Fruit fly (Drosophila melanogaster) whole organism, embryonic: ENCODE results near the gene Sec24CD.

Experiments
- Abd-B ChIP-seq: fragments of 200-800 bp; sonication (Bioruptor generic); optimal IDR thresholded peaks from 2 replicates; lab custom pipeline; 2018; ENCODE audit warnings: missing biosample characterization, mild to moderate bottlenecking, missing genetic modification characterization, moderate library complexity
- B-H2 ChIP-seq: fragments of 200-800 bp; sonication (Bioruptor generic); optimal IDR thresholded peaks from 2 replicates; lab custom pipeline; 2018; ENCODE audit warnings: missing biosample characterization, mild to moderate bottlenecking, missing genetic modification characterization
- CG12236 ChIP-seq: fragments of 200-800 bp; sonication (Bioruptor generic); optimal IDR thresholded peaks from 2 replicates; lab custom pipeline; 2016; ENCODE audit warnings: missing biosample characterization, missing genetic modification characterization
- CG12299 ChIP-seq: fragments of 200-800 bp; sonication (Bioruptor generic); optimal IDR thresholded peaks from 2 replicates; lab custom pipeline; 2018; ENCODE audit warnings: missing biosample characterization, mild to moderate bottlenecking, missing genetic modification characterization
- CG1233 ChIP-seq: fragments of 200-800 bp; sonication (Bioruptor generic); optimal IDR thresholded peaks from 4 replicates; lab custom pipeline; 2018; ENCODE audit warnings: missing biosample characterization, mild to moderate bottlenecking, missing genetic modification characterization
- CG12391 ChIP-seq: fragments of 200-800 bp; sonication (Bioruptor generic); optimal IDR thresholded peaks from 3 replicates; lab custom pipeline; 2018; ENCODE audit warnings: missing biosample characterization, mild to moderate bottlenecking, missing genetic modification characterization, moderate library complexity
- CG12659 ChIP-seq: fragments of 200-800 bp; sonication (Bioruptor generic); optimal IDR thresholded peaks from 3 replicates; lab custom pipeline; 2017; ENCODE audit warnings: mild to moderate bottlenecking, missing biosample characterization, missing genetic modification reagents, missing genetic modification characterization
- CG13894 ChIP-seq: fragments of 200-800 bp; sonication (Bioruptor generic); optimal IDR thresholded peaks from 3 replicates; lab custom pipeline; 2018; ENCODE audit warnings: missing biosample characterization, mild to moderate bottlenecking, missing genetic modification characterization, moderate library complexity
- CG15514 ChIP-seq: fragments of 200-800 bp; sonication (Bioruptor generic); optimal IDR thresholded peaks from 3 replicates; lab custom pipeline; 2017; ENCODE audit warnings: missing biosample characterization, missing genetic modification characterization, mild to moderate bottlenecking, moderate library complexity, missing genetic modification reagents
- CG17186 ChIP-seq: fragments of 200-800 bp; sonication (Bioruptor generic); optimal IDR thresholded peaks from 3 replicates; lab custom pipeline; 2017; ENCODE audit warnings: missing biosample characterization, missing genetic modification reagents, missing genetic modification characterization
- CG17385 ChIP-seq: fragments of 200-800 bp; sonication (Bioruptor generic); optimal IDR thresholded peaks from 3 replicates; lab custom pipeline; 2018; ENCODE audit warnings: missing biosample characterization, mild to moderate bottlenecking, missing genetic modification characterization
- CG1832 ChIP-seq: fragments of 200-800 bp; sonication (Bioruptor generic); optimal IDR thresholded peaks from 2 replicates; lab custom pipeline; 2017; ENCODE audit warnings: missing biosample characterization, mild to moderate bottlenecking, missing genetic modification characterization, inconsistent platforms
- CG2712 ChIP-seq: fragments of 200-800 bp; optimal IDR thresholded peaks from 3 replicates; lab custom pipeline; 2019; ENCODE audit warnings: missing biosample characterization, mild to moderate bottlenecking, missing genetic modification characterization, moderate library complexity
- CG3065 ChIP-seq: fragments of 200-800 bp; sonication (Bioruptor generic); optimal IDR thresholded peaks from 2 replicates; lab custom pipeline; 2016; ENCODE audit warnings: missing biosample characterization, missing genetic modification characterization
- CG3163 ChIP-seq: fragments of 200-800 bp; sonication (Bioruptor generic); optimal IDR thresholded peaks from 3 replicates; lab custom pipeline; 2016; ENCODE audit warnings: missing biosample characterization, missing genetic modification characterization
- CG32772 ChIP-seq: fragments of 200-800 bp; sonication (Bioruptor generic); IDR thresholded peaks from 2 replicates; pipeline ENCODE4 v1.3.6; 2022; ENCODE audit warnings: missing biosample characterization, missing genetic modification characterization
- CG3281 ChIP-seq: fragments of 200-800 bp; sonication (Bioruptor generic); optimal IDR thresholded peaks from 3 replicates; lab custom pipeline; 2017; ENCODE audit warnings: missing biosample characterization, mild to moderate bottlenecking, missing genetic modification characterization
- CG6254 ChIP-seq: fragments of 200-800 bp; sonication (Bioruptor generic); optimal IDR thresholded peaks from 3 replicates; lab custom pipeline; 2017; ENCODE audit warnings: mild to moderate bottlenecking, missing biosample characterization, missing genetic modification reagents, missing genetic modification characterization
- CG6813 ChIP-seq: fragments of 200-800 bp; sonication (Bioruptor generic); optimal IDR thresholded peaks from 2 replicates; lab custom pipeline; 2017; ENCODE audit warnings: missing biosample characterization, missing genetic modification characterization, mild to moderate bottlenecking, moderate library complexity, missing genetic modification reagents
- CG6854 ChIP-seq: fragments of 200-800 bp; sonication (Bioruptor generic); optimal IDR thresholded peaks from 3 replicates; lab custom pipeline; 2017; ENCODE audit warnings: missing biosample characterization, mild to moderate bottlenecking, missing genetic modification characterization
- CG7357 ChIP-seq: fragments of 200-800 bp; sonication (Bioruptor generic); IDR thresholded peaks from 3 replicates; pipeline ENCODE4 v1.3.6; 2022; ENCODE audit warnings: missing biosample characterization, missing genetic modification characterization
- CG7839 ChIP-seq: fragments of 200-800 bp; sonication (Bioruptor generic); optimal IDR thresholded peaks from 3 replicates; lab custom pipeline; 2018; ENCODE audit warnings: missing biosample characterization, mild to moderate bottlenecking, missing genetic modification characterization, moderate library complexity
- CG8478 ChIP-seq: fragments of >200 bp; optimal IDR thresholded peaks from 2 replicates; lab custom pipeline; 2018
- CG9797 ChIP-seq: fragments of 200-800 bp; sonication (Bioruptor generic); optimal IDR thresholded peaks from 3 replicates; lab custom pipeline; 2018; ENCODE audit warnings: missing biosample characterization, mild to moderate bottlenecking, missing genetic modification characterization
- CG9932 ChIP-seq: fragments of 200-800 bp; sonication (Bioruptor generic); IDR thresholded peaks from 2 replicates; pipeline ENCODE4 v1.3.6; 2022; ENCODE audit warnings: missing biosample characterization, missing genetic modification characterization
- CrebB ChIP-seq: fragments of 200-800 bp; sonication (Bioruptor generic); optimal IDR thresholded peaks from 3 replicates; lab custom pipeline; 2018; ENCODE audit warnings: missing biosample characterization, mild to moderate bottlenecking, missing genetic modification characterization
- D19A ChIP-seq: fragments of 200-800 bp; optimal IDR thresholded peaks from 3 replicates; lab custom pipeline; 2019; ENCODE audit warnings: missing biosample characterization, mild to moderate bottlenecking, missing genetic modification characterization, moderate library complexity
- Deaf1 ChIP-seq: fragments of 200-800 bp; optimal IDR thresholded peaks from 3 replicates; lab custom pipeline; 2019; ENCODE audit warnings: missing biosample characterization, mild to moderate bottlenecking, missing genetic modification characterization, moderate library complexity
- Eip74EF ChIP-seq, 2 experiments: fragments of 200-800 bp in 1 of 2; fragments of >200 bp in 1 of 2; sonication (Bioruptor generic) in 1 of 2; optimal IDR thresholded peaks; 2 replicates each; lab custom pipeline; 2017 to 2019; ENCODE audit warnings: missing biosample characterization in 2 of 2, missing genetic modification characterization in 2 of 2, mild to moderate bottlenecking in 1 of 2, moderate library complexity in 1 of 2
- Hmr ChIP-seq: fragments of 200-800 bp; sonication (Bioruptor generic); optimal IDR thresholded peaks from 3 replicates; lab custom pipeline; 2017; ENCODE audit warnings: mild to moderate bottlenecking, missing biosample characterization, missing genetic modification reagents, missing genetic modification characterization
- Nf-YC ChIP-seq: fragments of 200-800 bp; optimal IDR thresholded peaks from 3 replicates; lab custom pipeline; 2019; ENCODE audit warnings: missing biosample characterization, mild to moderate bottlenecking, missing genetic modification characterization, moderate library complexity
- Pdp1 ChIP-seq, 2 experiments: fragments of 200-800 bp; sonication (Bioruptor generic); optimal IDR thresholded peaks; 3 replicates each; lab custom pipeline; 2016; ENCODE audit warnings: missing biosample characterization in 2 of 2, missing genetic modification characterization in 2 of 2, mild to moderate bottlenecking in 1 of 2, moderate library complexity in 1 of 2
- Stat92E ChIP-seq, 3 experiments: fragments of >200 bp in 2 of 3; fragments of 200-800 bp in 1 of 3; sonication (Bioruptor generic) in 1 of 3; optimal IDR thresholded peaks; 2 replicates each; lab custom pipeline; 2017 to 2019; ENCODE audit warnings: missing biosample characterization in 3 of 3, missing genetic modification characterization in 3 of 3, mild to moderate bottlenecking in 1 of 3, moderate library complexity in 1 of 3
- YL-1 ChIP-seq: fragments of 200-800 bp; sonication (Bioruptor generic); optimal IDR thresholded peaks from 3 replicates; lab custom pipeline; 2017; ENCODE audit warnings: missing biosample characterization, mild to moderate bottlenecking, missing genetic modification characterization
- abd-A ChIP-seq: fragments of 200-800 bp; sonication (Bioruptor generic); optimal IDR thresholded peaks from 3 replicates; lab custom pipeline; 2019; ENCODE audit warnings: missing biosample characterization, mild to moderate bottlenecking, missing genetic modification characterization, moderate library complexity
- bigmax ChIP-seq: fragments of 200-800 bp; sonication (Bioruptor generic); optimal IDR thresholded peaks from 2 replicates; lab custom pipeline; 2018; ENCODE audit warnings: missing biosample characterization, mild to moderate bottlenecking, missing genetic modification characterization
- cg ChIP-seq: fragments of 200-800 bp; sonication (Bioruptor generic); optimal IDR thresholded peaks from 3 replicates; lab custom pipeline; 2019; ENCODE audit warnings: missing biosample characterization, mild to moderate bottlenecking, missing genetic modification characterization, moderate library complexity
- ci ChIP-seq: fragments of 200-800 bp; sonication (Bioruptor generic); IDR thresholded peaks from 3 replicates; pipeline ENCODE4 v1.3.6; 2022; ENCODE audit warnings: missing biosample characterization, missing genetic modification characterization
- emc ChIP-seq: fragments of 200-800 bp; sonication (Bioruptor generic); optimal IDR thresholded peaks from 2 replicates; lab custom pipeline; 2016; ENCODE audit warnings: missing biosample characterization, missing genetic modification characterization
- ewg ChIP-seq: fragments of 200-800 bp; sonication (Bioruptor generic); optimal IDR thresholded peaks from 3 replicates; lab custom pipeline; 2017; ENCODE audit warnings: mild to moderate bottlenecking, missing biosample characterization, missing genetic modification reagents, missing genetic modification characterization
- hkb ChIP-seq, 2 experiments: fragments of 200-800 bp in 1 of 2; fragments of >200 bp in 1 of 2; sonication (Bioruptor generic) in 1 of 2; IDR thresholded peaks in 1 of 2; optimal IDR thresholded peaks in 1 of 2; 2 replicates each; pipeline versions ENCODE4 v1.3.6 to Lab custom; 2017 to 2022; ENCODE audit warnings: missing biosample characterization in 1 of 2, missing genetic modification characterization in 1 of 2
- ken ChIP-seq: fragments of 200-800 bp; sonication (Bioruptor generic); IDR thresholded peaks from 3 replicates; pipeline ENCODE4 v1.3.6; 2022; ENCODE audit warnings: missing biosample characterization, missing genetic modification characterization
- onecut ChIP-seq: fragments of 200-800 bp; sonication (Bioruptor generic); IDR thresholded peaks from 2 replicates; pipeline ENCODE4 v1.3.6; 2022; ENCODE audit warnings: missing biosample characterization, missing genetic modification characterization
- pb ChIP-seq: fragments of 200-800 bp; sonication (Bioruptor generic); optimal IDR thresholded peaks from 3 replicates; lab custom pipeline; 2016; ENCODE audit warnings: missing biosample characterization, missing genetic modification characterization
- sd ChIP-seq: fragments of 200-800 bp; sonication (Bioruptor generic); optimal IDR thresholded peaks from 3 replicates; lab custom pipeline; 2018; ENCODE audit warnings: missing biosample characterization, mild to moderate bottlenecking, missing genetic modification characterization, moderate library complexity
- shn ChIP-seq: fragments of 200-800 bp; sonication (Bioruptor generic); optimal IDR thresholded peaks from 3 replicates; lab custom pipeline; 2016; ENCODE audit warnings: missing biosample characterization, missing genetic modification characterization
- unpg ChIP-seq: fragments of 200-800 bp; sonication (Bioruptor generic); optimal IDR thresholded peaks from 3 replicates; lab custom pipeline; 2018; ENCODE audit warnings: missing biosample characterization, mild to moderate bottlenecking, missing genetic modification characterization, moderate library complexity
- wor ChIP-seq: fragments of 200-800 bp; sonication (Bioruptor generic); IDR thresholded peaks from 2 replicates; pipeline ENCODE4 v1.3.6; 2022; ENCODE audit warnings: missing biosample characterization, missing genetic modification characterization
- zf30C ChIP-seq: fragments of 200-800 bp; sonication (Bioruptor generic); optimal IDR thresholded peaks from 3 replicates; lab custom pipeline; 2018; ENCODE audit warnings: missing biosample characterization, mild to moderate bottlenecking, missing genetic modification characterization

The Sec24CD gene

dm6 chr2L:2193357-2193780, 43.3 kb downstream of the Sec24CD start (continued):
- peak; percentile 78 for TF ChIP-seq B-H2 (GFP tag; lab: Kevin White, UChicago)
- TF ChIP-seq CG9932 (GFP tag; lab: Robert Waterston, UW): no peak
- TF ChIP-seq CG3281 (GFP tag; lab: Kevin White, UChicago): peak; percentile 25
- TF ChIP-seq CG17186: peak; percentile 92
- peak; percentile 59 for TF ChIP-seq zf30C (GFP tag; lab: Kevin White, UChicago)
- peak; percentile 47 for TF ChIP-seq Abd-B (GFP tag; lab: Kevin White, UChicago)
- peak in 1 of 2 experiments; percentile 73 for TF ChIP-seq Pdp1 (GFP tag; optimal IDR thresholded peaks at IDR 0.05; lab: Kevin White, UChicago)
- TF ChIP-seq wor (GFP tag; lab: Robert Waterston, UW): no peak
- peak in 1 of 3 experiments; percentile 89 for TF ChIP-seq Stat92E (GFP tag; optimal IDR thresholded peaks at IDR 0.05; lab: Kevin White, UChicago)
- TF ChIP-seq ken (GFP tag; lab: Robert Waterston, UW): no peak
- peak; percentile 42 for TF ChIP-seq CG2712
- peak; percentile 63 for TF ChIP-seq YL-1 (GFP tag; lab: Kevin White, UChicago)
- no peak for TF ChIP-seq CG32772 (GFP tag; lab: Robert Waterston, UW)
- TF ChIP-seq sd: peak; percentile 92
- TF ChIP-seq CG12299 (tag; lab: Kevin White, UChicago): peak; percentile 22
- TF ChIP-seq Deaf1 (tag; lab: Kevin White, UChicago): peak; percentile 83
- peak; percentile 24 for TF ChIP-seq shn
- TF ChIP-seq CG3065 (GFP tag; lab: Kevin White, UChicago): no peak
- TF ChIP-seq Hmr (GFP tag; lab: Kevin White, UChicago): peak; percentile 97
- peak; percentile 73 for TF ChIP-seq CG6254 (GFP tag; lab: Kevin White, UChicago)
- peak; percentile 25 for TF ChIP-seq unpg
- peak; percentile 17 for TF ChIP-seq CG9797 (GFP tag; lab: Kevin White, UChicago)
- peak; percentile 24 for TF ChIP-seq CG12391 (tag; lab: Kevin White, UChicago)
- TF ChIP-seq CG7839: peak; percentile 23
- peak; percentile 98 for TF ChIP-seq abd-A (tag; lab: Kevin White, UChicago)
- TF ChIP-seq CG7357 (GFP tag; lab: Robert Waterston, UW): no peak
- peak; percentile 81 for TF ChIP-seq CrebB (tag; lab: Kevin White, UChicago)
- TF ChIP-seq CG8478 (lab: Kevin White, UChicago): peak; percentile 90
- peak; percentile 79 for TF ChIP-seq hkb (optimal IDR thresholded peaks at IDR 0.05; lab: Kevin White, UChicago)
- TF ChIP-seq hkb (GFP tag; IDR thresholded peaks at IDR 0.05; lab: Robert Waterston, UW): no peak
- peak; percentile 40 for TF ChIP-seq D19A (tag; lab: Kevin White, UChicago)
- TF ChIP-seq CG6813 (GFP tag; lab: Kevin White, UChicago): peak; percentile 57
- peak; percentile 53 for TF ChIP-seq CG6854 (GFP tag; lab: Kevin White, UChicago)
- TF ChIP-seq ci (GFP tag; lab: Robert Waterston, UW): no peak
- peak; percentile 35 for TF ChIP-seq CG3163 (GFP tag; lab: Kevin White, UChicago)
- TF ChIP-seq CG15514 (GFP tag; lab: Kevin White, UChicago): peak; percentile 91
- TF ChIP-seq CG12659: peak; percentile 86
- peak; percentile 62 for TF ChIP-seq CG17385 (GFP tag; lab: Kevin White, UChicago)
- peak; percentile 18 for TF ChIP-seq bigmax (GFP tag; lab: Kevin White, UChicago)
- peak in 1 of 2 experiments; percentile 82 for TF ChIP-seq Eip74EF (GFP tag; optimal IDR thresholded peaks at IDR 0.05; lab: Kevin White, UChicago)
- TF ChIP-seq ewg (GFP tag; lab: Kevin White, UChicago): peak; percentile 81
- TF ChIP-seq CG13894 (tag; lab: Kevin White, UChicago): peak; percentile 92
- TF ChIP-seq Nf-YC: peak; percentile 91
- TF ChIP-seq emc: no peak
- TF ChIP-seq onecut (GFP tag; lab: Robert Waterston, UW): peak; percentile 53
- TF ChIP-seq CG12236 (GFP tag; lab: Kevin White, UChicago): no peak
- peak; percentile 96 for TF ChIP-seq CG1832 (GFP tag; lab: Kevin White, UChicago)
- TF ChIP-seq pb (GFP tag; lab: Kevin White, UChicago): peak; percentile 80
- TF ChIP-seq cg (GFP tag; lab: Kevin White, UChicago): peak; percentile 38
- TF ChIP-seq CG1233 (GFP tag; lab: Kevin White, UChicago): peak; percentile 28
